Worm (Caenorhabditis elegans): Measurements from ENCODE around the gene Y105C5A.1268.

DNA sequence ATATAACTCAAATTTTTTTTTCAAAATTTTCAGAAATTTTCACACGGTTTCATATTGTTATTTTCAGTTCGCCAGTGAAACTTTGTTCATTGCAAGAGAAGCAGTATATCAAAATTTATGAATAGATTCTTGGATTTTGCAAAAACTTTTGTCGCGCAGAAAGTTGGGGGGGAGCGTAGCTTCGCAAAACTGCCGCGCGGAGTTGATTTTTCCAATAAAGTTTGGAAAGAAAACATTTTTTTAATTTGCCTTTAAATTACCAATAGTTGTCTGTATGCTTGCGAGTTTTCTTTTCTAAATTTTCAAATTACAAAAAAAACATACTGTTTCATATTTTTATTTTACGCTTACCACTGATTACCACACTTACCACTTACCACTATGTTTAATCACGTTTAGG is 40.0 kb upstream of the Y105C5A.1268 start:
- no peak for TF ChIP-seq W03F9.2 (tag; optimal IDR thresholded peaks at IDR 0.05)
- TF ChIP-seq him-1 (tag; optimal IDR thresholded peaks at IDR 0.05) = no peak

Data from whole organism, L4/young adult.